Fruit fly (Drosophila melanogaster) whole organism, prepupa: ENCODE measurements around the gene CG43925.

Experiments
- Blimp-1 ChIP-seq: fragments of 200-800 bp; sonication (Bioruptor generic); optimal IDR thresholded peaks from 3 replicates; lab custom pipeline; 2017; ENCODE audit warnings: missing biosample characterization, missing genetic modification characterization, mild to moderate bottlenecking, moderate library complexity, missing genetic modification reagents
- CG10631 ChIP-seq: fragments of 200-800 bp; sonication (Bioruptor generic); optimal IDR thresholded peaks from 2 replicates; lab custom pipeline; 2016; ENCODE audit warnings: missing biosample characterization, missing genetic modification characterization
- CG11294 ChIP-seq: fragments of 200-800 bp; sonication (Bioruptor generic); IDR thresholded peaks from 2 replicates; pipeline ENCODE4 v1.3.6; 2022; ENCODE audit warnings: missing biosample characterization, missing genetic modification characterization
- CG11762 ChIP-seq: fragments of 200-800 bp; sonication (Bioruptor generic); optimal IDR thresholded peaks from 3 replicates; lab custom pipeline; 2016; ENCODE audit warnings: missing biosample characterization, missing genetic modification characterization; ENCODE audit not compliant: insufficient read depth
- CG11902 ChIP-seq: fragments of 200-800 bp; sonication (Bioruptor generic); optimal IDR thresholded peaks from 3 replicates; lab custom pipeline; 2016; ENCODE audit warnings: missing biosample characterization, missing genetic modification characterization
- CG1621 ChIP-seq: fragments of 200-800 bp; sonication (Bioruptor generic); optimal IDR thresholded peaks from 3 replicates; lab custom pipeline; 2018; ENCODE audit warnings: missing biosample characterization, mild to moderate bottlenecking, missing genetic modification characterization
- CG16779 ChIP-seq: fragments of 200-800 bp; sonication (Bioruptor generic); optimal IDR thresholded peaks from 3 replicates; lab custom pipeline; 2017; ENCODE audit warnings: missing biosample characterization, mild to moderate bottlenecking, missing genetic modification characterization
- CG3032 ChIP-seq: fragments of 200-800 bp; optimal IDR thresholded peaks from 2 replicates; lab custom pipeline; 2019; ENCODE audit warnings: missing biosample characterization, mild to moderate bottlenecking, missing genetic modification characterization, moderate library complexity
- CG31627 ChIP-seq: fragments of 200-800 bp; sonication (Bioruptor generic); optimal IDR thresholded peaks from 3 replicates; lab custom pipeline; 2016; ENCODE audit warnings: missing biosample characterization, missing genetic modification characterization
- CG32006 ChIP-seq: fragments of 200-800 bp; sonication (Bioruptor generic); optimal IDR thresholded peaks from 3 replicates; lab custom pipeline; 2017; ENCODE audit warnings: missing biosample characterization, mild to moderate bottlenecking, missing genetic modification characterization
- CG34406 ChIP-seq: fragments of 200-800 bp; sonication (Bioruptor generic); optimal IDR thresholded peaks from 3 replicates; lab custom pipeline; 2016; ENCODE audit warnings: missing biosample characterization, missing genetic modification characterization
- CG4318 ChIP-seq: fragments of 200-800 bp; sonication (Bioruptor generic); optimal IDR thresholded peaks from 3 replicates; lab custom pipeline; 2017; ENCODE audit warnings: missing biosample characterization, mild to moderate bottlenecking, missing genetic modification characterization
- CG6163 ChIP-seq: fragments of 200-800 bp; sonication (Bioruptor generic); IDR thresholded peaks from 3 replicates; pipeline ENCODE4 v1.3.6; 2022; ENCODE audit warnings: missing biosample characterization, missing genetic modification characterization
- CG6276 ChIP-seq: fragments of 200-800 bp; sonication (Bioruptor generic); optimal IDR thresholded peaks from 2 replicates; lab custom pipeline; 2017; ENCODE audit warnings: missing biosample characterization, mild to moderate bottlenecking, missing genetic modification characterization
- CG6792 ChIP-seq: fragments of 200-800 bp; sonication (Bioruptor generic); optimal IDR thresholded peaks from 3 replicates; lab custom pipeline; 2016; ENCODE audit warnings: missing biosample characterization, missing genetic modification characterization
- CG6854 ChIP-seq: fragments of 200-800 bp; sonication (Bioruptor generic); optimal IDR thresholded peaks from 2 replicates; lab custom pipeline; 2017; ENCODE audit warnings: missing biosample characterization, mild to moderate bottlenecking, missing genetic modification characterization
- CG8119 ChIP-seq: fragments of 200-800 bp; sonication (Bioruptor generic); IDR thresholded peaks from 3 replicates; pipeline ENCODE4 v1.3.6; 2022; ENCODE audit warnings: missing biosample characterization, missing genetic modification characterization
- CG8319 ChIP-seq: fragments of 200-800 bp; sonication (Bioruptor generic); optimal IDR thresholded peaks from 3 replicates; lab custom pipeline; 2016; ENCODE audit warnings: missing biosample characterization, missing genetic modification characterization
- CG9139 ChIP-seq: fragments of 200-800 bp; sonication (Bioruptor generic); optimal IDR thresholded peaks from 3 replicates; lab custom pipeline; 2017; ENCODE audit warnings: missing biosample characterization, mild to moderate bottlenecking, missing genetic modification characterization
- Eip75B ChIP-seq: fragments of 200-800 bp; sonication (Bioruptor generic); optimal IDR thresholded peaks from 3 replicates; lab custom pipeline; 2016; ENCODE audit warnings: missing biosample characterization, missing genetic modification characterization
- Eip78C ChIP-seq: fragments of 200-800 bp; sonication (Bioruptor generic); peaks from one replicate; lab custom pipeline; 2016; ENCODE audit warnings: missing biosample characterization, missing genetic modification characterization
- Eip93F ChIP-seq: fragments of 200-800 bp; sonication (Bioruptor generic); optimal IDR thresholded peaks from 2 replicates; lab custom pipeline; 2016; ENCODE audit warnings: missing biosample characterization, mild to moderate bottlenecking, missing genetic modification characterization
- Ets21C ChIP-seq: fragments of 200-800 bp; sonication (Bioruptor generic); optimal IDR thresholded peaks from 3 replicates; lab custom pipeline; 2016; ENCODE audit warnings: missing biosample characterization, missing genetic modification characterization
- Ets96B ChIP-seq: fragments of 200-800 bp; optimal IDR thresholded peaks from 2 replicates; lab custom pipeline; 2019; ENCODE audit warnings: missing biosample characterization, mild to moderate bottlenecking, missing genetic modification characterization, moderate library complexity
- Gug ChIP-seq: fragments of 200-800 bp; sonication (Bioruptor generic); IDR thresholded peaks from 2 replicates; pipeline ENCODE4 v1.3.6; 2022; ENCODE audit warnings: missing biosample characterization, missing genetic modification characterization
- Hr38 ChIP-seq: sonication (Bioruptor generic); optimal IDR thresholded peaks from 2 replicates; lab custom pipeline; 2016; ENCODE audit warnings: missing biosample characterization, missing genetic modification characterization
- Lpt ChIP-seq: fragments of 200-800 bp; sonication (Bioruptor generic); optimal IDR thresholded peaks from 3 replicates; lab custom pipeline; 2016; ENCODE audit warnings: missing biosample characterization, missing genetic modification characterization
- Met ChIP-seq: fragments of 200-800 bp; sonication (Bioruptor generic); optimal IDR thresholded peaks from 3 replicates; lab custom pipeline; 2016; ENCODE audit warnings: missing biosample characterization, missing genetic modification characterization
- OdsH ChIP-seq: fragments of 200-800 bp; sonication (Bioruptor generic); optimal IDR thresholded peaks from 3 replicates; lab custom pipeline; 2016; ENCODE audit warnings: missing biosample characterization, missing genetic modification characterization
- Smox ChIP-seq: fragments of 200-800 bp; sonication (Bioruptor generic); optimal IDR thresholded peaks from 3 replicates; lab custom pipeline; 2016; ENCODE audit warnings: missing biosample characterization, missing genetic modification characterization
- Sox15 ChIP-seq: fragments of 200-800 bp; sonication (Bioruptor generic); optimal IDR thresholded peaks from 3 replicates; lab custom pipeline; 2016; ENCODE audit warnings: missing biosample characterization, missing genetic modification characterization
- cyc ChIP-seq: fragments of 200-800 bp; sonication (Bioruptor generic); optimal IDR thresholded peaks from 3 replicates; lab custom pipeline; 2016; ENCODE audit warnings: missing biosample characterization, missing genetic modification characterization
- dac ChIP-seq: fragments of 200-800 bp; sonication (Bioruptor generic); optimal IDR thresholded peaks from 2 replicates; lab custom pipeline; 2017; ENCODE audit warnings: missing biosample characterization, mild to moderate bottlenecking, missing genetic modification characterization
- eg ChIP-seq: fragments of 200-800 bp; sonication (Bioruptor generic); IDR thresholded peaks from 3 replicates; pipeline ENCODE4 v1.3.6; 2022; ENCODE audit warnings: missing biosample characterization, missing genetic modification characterization
- esn ChIP-seq: fragments of 200-800 bp; sonication (Bioruptor generic); optimal IDR thresholded peaks from 2 replicates; lab custom pipeline; 2016; ENCODE audit warnings: missing biosample characterization, mild to moderate bottlenecking, missing genetic modification characterization, moderate library complexity
- fd59A ChIP-seq: fragments of 200-800 bp; sonication (Bioruptor generic); optimal IDR thresholded peaks from 2 replicates; lab custom pipeline; 2017; ENCODE audit warnings: missing biosample characterization, mild to moderate bottlenecking, missing genetic modification characterization, missing genetic modification reagents
- fkh ChIP-seq: fragments of 200-800 bp; sonication (Bioruptor generic); optimal IDR thresholded peaks from 3 replicates; lab custom pipeline; 2017; ENCODE audit warnings: missing biosample characterization, mild to moderate bottlenecking, missing genetic modification characterization, moderate library complexity
- net ChIP-seq: fragments of 200-800 bp; sonication (Bioruptor generic); optimal IDR thresholded peaks from 3 replicates; lab custom pipeline; 2016; ENCODE audit warnings: missing biosample characterization, missing genetic modification characterization
- pdm3 ChIP-seq: fragments of 200-800 bp; sonication (Bioruptor generic); optimal IDR thresholded peaks from 3 replicates; lab custom pipeline; 2016; ENCODE audit warnings: missing biosample characterization, missing genetic modification characterization
- spab ChIP-seq: fragments of 200-800 bp; sonication (Bioruptor generic); optimal IDR thresholded peaks from 2 replicates; lab custom pipeline; 2017; ENCODE audit warnings: missing biosample characterization, mild to moderate bottlenecking, missing genetic modification characterization, missing genetic modification reagents
- ss ChIP-seq, 2 experiments: fragments of 200-800 bp; sonication (Bioruptor generic); optimal IDR thresholded peaks; 2 replicates in 1 of 2; 3 replicates in 1 of 2; lab custom pipeline; 2017 to 2018; ENCODE audit warnings: mild to moderate bottlenecking in 2 of 2, missing biosample characterization in 2 of 2, missing genetic modification characterization in 2 of 2, moderate library complexity in 1 of 2
- svp ChIP-seq: fragments of 200-800 bp; sonication (Bioruptor generic); peaks from one replicate; lab custom pipeline; 2016; ENCODE audit warnings: missing biosample characterization, missing genetic modification characterization
- topi ChIP-seq: fragments of 200-800 bp; sonication (Bioruptor generic); optimal IDR thresholded peaks from 3 replicates; lab custom pipeline; 2016; ENCODE audit warnings: missing biosample characterization, missing genetic modification characterization
- vri ChIP-seq: fragments of 200-800 bp; sonication (Bioruptor generic); optimal IDR thresholded peaks from 3 replicates; lab custom pipeline; 2016; ENCODE audit warnings: missing biosample characterization, mild to moderate bottlenecking, missing genetic modification characterization

CG43925 gene

DNA sequence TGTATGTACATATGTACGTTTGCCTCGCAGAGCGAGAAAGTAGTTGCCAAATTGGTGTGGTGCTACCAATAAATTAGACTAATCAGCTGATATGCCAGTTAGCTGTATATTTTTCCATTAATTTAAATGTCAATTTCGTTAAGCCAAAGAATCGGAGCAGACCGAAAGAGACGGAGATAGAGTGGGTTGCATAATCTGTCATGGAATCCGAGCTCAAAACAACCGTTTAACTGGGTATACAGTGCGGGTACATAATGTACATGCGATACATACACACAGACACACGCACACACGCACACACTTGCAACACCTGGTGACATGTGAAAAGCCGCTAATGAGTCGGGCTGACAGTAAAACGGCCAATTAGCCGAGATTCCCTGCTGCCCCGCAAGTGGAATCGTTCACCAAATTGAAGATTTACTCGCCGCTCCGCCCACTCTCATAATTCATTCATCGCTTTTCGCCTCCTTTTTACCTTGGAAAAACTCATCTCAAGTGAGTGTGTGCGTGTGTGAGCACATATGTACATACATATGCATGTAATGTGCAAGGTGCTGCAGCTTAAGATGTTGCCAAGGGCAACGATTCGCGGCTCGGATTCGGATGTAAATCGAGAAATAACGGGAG is 14.9 kb downstream of the CG43925 start:
- TF ChIP-seq Eip78C (GFP tag; lab: Kevin White, UChicago): peak; percentile 43
- no peak for TF ChIP-seq CG4318 (GFP tag; lab: Kevin White, UChicago)

dm6 chr2L:13191894-13192293 is 15.7 kb downstream of the CG43925 start, which contains the start of the genes CG16974 and Edem2:
CG16974 (minus strand) TSS chr2L:13191979.
Edem2 (plus strand) TSS chr2L:13192201.
- TF ChIP-seq Lpt (GFP tag; lab: Kevin White, UChicago): no peak
- TF ChIP-seq CG6854: peak; percentile 17
- no peak for TF ChIP-seq CG31627
- peak; percentile 55 for TF ChIP-seq Sox15
- TF ChIP-seq OdsH: no peak
- TF ChIP-seq CG32006 (GFP tag; lab: Kevin White, UChicago): no peak
- peak; percentile 77 for TF ChIP-seq esn (GFP tag; lab: Kevin White, UChicago)
- TF ChIP-seq CG16779 (tag; lab: Kevin White, UChicago): no peak
- TF ChIP-seq CG9139 (GFP tag; lab: Kevin White, UChicago): no peak
- no peak for TF ChIP-seq svp (GFP tag; lab: Kevin White, UChicago)
- no peak for TF ChIP-seq topi
- no peak for TF ChIP-seq net (GFP tag; lab: Kevin White, UChicago)
- no peak for TF ChIP-seq spab (GFP tag; lab: Kevin White, UChicago)
- 0 out of 2 replicates have a peak, but pooled peaks have one; percentile 8 for TF ChIP-seq Gug (GFP tag; lab: Robert Waterston, UW)
- peak; percentile 37; the same call in 1 of the 3 replicates for TF ChIP-seq CG8119 (GFP tag; lab: Robert Waterston, UW)
- peak; percentile 69 for TF ChIP-seq vri
- peak; percentile 61 for TF ChIP-seq cyc (GFP tag; lab: Kevin White, UChicago)
- TF ChIP-seq CG6276 (GFP tag; lab: Kevin White, UChicago): no peak
- TF ChIP-seq Ets21C (GFP tag; lab: Kevin White, UChicago): peak; percentile 56
- TF ChIP-seq CG34406 (GFP tag; lab: Kevin White, UChicago): no peak
- no peak for TF ChIP-seq CG10631 (GFP tag; lab: Kevin White, UChicago)
- TF ChIP-seq CG1621 (tag; lab: Kevin White, UChicago): no peak
- TF ChIP-seq Smox (GFP tag; lab: Kevin White, UChicago): no peak
- TF ChIP-seq CG8319: no peak
- no peak for TF ChIP-seq Ets96B (tag; lab: Kevin White, UChicago)
- TF ChIP-seq eg (GFP tag; lab: Robert Waterston, UW): peak; percentile 60; the same call in 2 of the 3 replicates
- TF ChIP-seq CG6792 (GFP tag; lab: Kevin White, UChicago): no peak
- TF ChIP-seq CG6163: peak; percentile 49; the same call in 2 of the 3 replicates
- TF ChIP-seq pdm3 (GFP tag; lab: Kevin White, UChicago): no peak
- TF ChIP-seq fkh (GFP tag; lab: Kevin White, UChicago): no peak
- no peak for TF ChIP-seq Eip75B (GFP tag; lab: Kevin White, UChicago)
- TF ChIP-seq Hr38: no peak
- TF ChIP-seq Eip78C (GFP tag; lab: Kevin White, UChicago): no peak
- TF ChIP-seq CG11902 (GFP tag; lab: Kevin White, UChicago): peak; percentile 39
- TF ChIP-seq Blimp-1 (GFP tag; lab: Kevin White, UChicago): no peak
- 0 out of 2 replicates have a peak, but pooled peaks have one; percentile 30 for TF ChIP-seq CG11294
- peak; percentile 56 for TF ChIP-seq CG3032 (tag; lab: Kevin White, UChicago)
- no peak for TF ChIP-seq Met (GFP tag; lab: Kevin White, UChicago)
- no peak for TF ChIP-seq CG11762
- TF ChIP-seq Eip93F (GFP tag; lab: Kevin White, UChicago): peak; percentile 68
- peak; percentile 3 for TF ChIP-seq fd59A (GFP tag; lab: Kevin White, UChicago)
- TF ChIP-seq dac (GFP tag; lab: Kevin White, UChicago): no peak
- TF ChIP-seq ss (GFP tag; optimal IDR thresholded peaks at IDR 0.05; lab: Kevin White, UChicago): no peak
